Worm (Caenorhabditis elegans) whole organism, L2 larva: ENCODE results near the gene T16H12.3.

Experiments
- C34F6.9 ChIP-seq: fragments of 150-350 bp; optimal IDR thresholded peaks from 2 replicates; lab custom pipeline; 2014; ENCODE audit warnings: missing biosample characterization, missing genetic modification characterization
- Y55F3AM.14 ChIP-seq: fragments of 200-800 bp; sonication (Bioruptor generic); optimal IDR thresholded peaks from 2 replicates; lab custom pipeline; 2018; ENCODE audit warnings: mild to moderate bottlenecking, missing genetic modification characterization, missing compliant biosample characterization
- aly-2 ChIP-seq: fragments of 150-350 bp; optimal IDR thresholded peaks from 2 replicates; lab custom pipeline; 2014; ENCODE audit warnings: missing biosample characterization, missing genetic modification characterization
- blmp-1 ChIP-seq: sonication (generic microtip); optimal IDR thresholded peaks from 2 replicates; lab custom pipeline; 2017; ENCODE audit warnings: missing genetic modification characterization, mild to moderate bottlenecking, missing compliant biosample characterization, antibody characterized with exemption, moderate library complexity; ENCODE audit not compliant: insufficient read depth
- ceh-16 ChIP-seq: fragments of 150-350 bp; optimal IDR thresholded peaks from 2 replicates; lab custom pipeline; 2014; ENCODE audit warnings: missing biosample characterization, missing genetic modification characterization
- ceh-82 ChIP-seq: fragments of 150-350 bp; optimal IDR thresholded peaks from 2 replicates; lab custom pipeline; 2014; ENCODE audit warnings: missing biosample characterization, missing genetic modification characterization
- dmd-4 ChIP-seq: sonication (generic microtip); optimal IDR thresholded peaks from 2 replicates; lab custom pipeline; 2017; ENCODE audit warnings: missing biosample characterization, missing genetic modification characterization
- egl-27 ChIP-seq: sonication (generic microtip); optimal IDR thresholded peaks from 3 replicates; lab custom pipeline; 2017; ENCODE audit warnings: missing biosample characterization, missing genetic modification reagents, missing genetic modification characterization
- elt-1 ChIP-seq: fragments of 150-350 bp; optimal IDR thresholded peaks from 2 replicates; lab custom pipeline; 2014; ENCODE audit warnings: missing biosample characterization, missing genetic modification characterization
- fos-1 ChIP-seq: fragments of 150-350 bp; optimal IDR thresholded peaks from 2 replicates; lab custom pipeline; 2014; ENCODE audit warnings: missing biosample characterization, missing genetic modification characterization
- lin-11 ChIP-seq: fragments of 150-350 bp; sonication (generic microtip); optimal IDR thresholded peaks from 2 replicates; lab custom pipeline; 2014; ENCODE audit warnings: missing biosample characterization, missing genetic modification characterization, inconsistent platforms, mixed read lengths
- lsy-2 ChIP-seq, 2 experiments: fragments of 150-350 bp in 1 of 2; sonication (generic microtip) in 1 of 2; optimal IDR thresholded peaks; 2 replicates each; lab custom pipeline; 2014 to 2017; ENCODE audit warnings: missing biosample characterization in 2 of 2, missing genetic modification characterization in 2 of 2
- mab-5 ChIP-seq: fragments of 150-350 bp; optimal IDR thresholded peaks from 2 replicates; lab custom pipeline; 2014; ENCODE audit warnings: missing biosample characterization, missing genetic modification characterization
- mbf-1 ChIP-seq: sonication (generic microtip); optimal IDR thresholded peaks from 2 replicates; lab custom pipeline; 2017; ENCODE audit warnings: missing biosample characterization, missing genetic modification characterization
- mdl-1 ChIP-seq, 2 experiments: fragments of 150-350 bp in 1 of 2; sonication (generic microtip) in 1 of 2; optimal IDR thresholded peaks; 2 replicates each; lab custom pipeline; 2017; ENCODE audit warnings: missing biosample characterization in 2 of 2, missing genetic modification characterization in 2 of 2
- nhr-10 ChIP-seq: sonication (generic microtip); optimal IDR thresholded peaks from 2 replicates; lab custom pipeline; 2017; ENCODE audit warnings: missing biosample characterization, missing genetic modification characterization
- nhr-11 ChIP-seq: fragments of 150-350 bp; optimal IDR thresholded peaks from 2 replicates; lab custom pipeline; 2014; ENCODE audit warnings: missing biosample characterization, missing genetic modification characterization
- nhr-12 ChIP-seq: fragments of 150-350 bp; optimal IDR thresholded peaks from 2 replicates; lab custom pipeline; 2014; ENCODE audit warnings: missing biosample characterization, missing genetic modification characterization
- nhr-21 ChIP-seq: fragments of 150-350 bp; optimal IDR thresholded peaks from 2 replicates; lab custom pipeline; 2014; ENCODE audit warnings: missing biosample characterization, missing genetic modification characterization
- nhr-23 ChIP-seq: fragments of 150-350 bp; optimal IDR thresholded peaks from 2 replicates; lab custom pipeline; 2014; ENCODE audit warnings: missing biosample characterization, missing genetic modification reagents, missing genetic modification characterization
- nhr-237 ChIP-seq: fragments of 150-350 bp; optimal IDR thresholded peaks from 2 replicates; lab custom pipeline; 2014; ENCODE audit warnings: missing biosample characterization, missing genetic modification characterization
- nhr-25 ChIP-seq: fragments of 150-350 bp; sonication (generic microtip); optimal IDR thresholded peaks from 3 replicates; lab custom pipeline; 2014; ENCODE audit warnings: missing biosample characterization, missing genetic modification characterization
- nhr-6 ChIP-seq: fragments of 150-350 bp; optimal IDR thresholded peaks from 2 replicates; lab custom pipeline; 2014; ENCODE audit warnings: missing biosample characterization, missing genetic modification characterization
- peb-1 ChIP-seq: fragments of 150-350 bp; optimal IDR thresholded peaks from 2 replicates; lab custom pipeline; 2014; ENCODE audit warnings: missing biosample characterization, missing genetic modification characterization
- sem-4 ChIP-seq: fragments of 150-350 bp; optimal IDR thresholded peaks from 2 replicates; lab custom pipeline; 2014; ENCODE audit warnings: missing biosample characterization, missing genetic modification reagents, missing genetic modification characterization
- skn-1 ChIP-seq: sonication (generic microtip); optimal IDR thresholded peaks from 2 replicates; lab custom pipeline; 2017; ENCODE audit warnings: missing biosample characterization, missing genetic modification characterization
- sma-3 ChIP-seq: sonication (generic microtip); optimal IDR thresholded peaks from 2 replicates; lab custom pipeline; 2016; ENCODE audit warnings: missing genetic modification reagents, missing genetic modification characterization, missing compliant biosample characterization
- sma-9 ChIP-seq, 2 experiments: fragments of 150-350 bp in 1 of 2; sonication (generic microtip) in 1 of 2; optimal IDR thresholded peaks; 2 replicates each; lab custom pipeline; 2014 to 2016; ENCODE audit warnings: missing genetic modification characterization in 2 of 2, mild to moderate bottlenecking in 1 of 2, missing biosample characterization in 1 of 2, missing compliant biosample characterization in 1 of 2, missing genetic modification reagents in 1 of 2, moderate library complexity in 1 of 2
- snpc-4 ChIP-seq: fragments of 150-350 bp; optimal IDR thresholded peaks from 2 replicates; lab custom pipeline; 2014; ENCODE audit warnings: missing biosample characterization, missing genetic modification characterization
- unc-39 ChIP-seq: fragments of 150-350 bp; optimal IDR thresholded peaks from 2 replicates; lab custom pipeline; 2014; ENCODE audit warnings: missing biosample characterization, missing genetic modification characterization
- ztf-11 ChIP-seq: sonication (generic microtip); optimal IDR thresholded peaks from 2 replicates; lab custom pipeline; 2017; ENCODE audit warnings: missing biosample characterization, missing genetic modification characterization
- ztf-4 ChIP-seq: fragments of 150-350 bp; optimal IDR thresholded peaks from 2 replicates; lab custom pipeline; 2014; ENCODE audit warnings: missing biosample characterization, missing genetic modification characterization

The T16H12.3 gene

DNA sequence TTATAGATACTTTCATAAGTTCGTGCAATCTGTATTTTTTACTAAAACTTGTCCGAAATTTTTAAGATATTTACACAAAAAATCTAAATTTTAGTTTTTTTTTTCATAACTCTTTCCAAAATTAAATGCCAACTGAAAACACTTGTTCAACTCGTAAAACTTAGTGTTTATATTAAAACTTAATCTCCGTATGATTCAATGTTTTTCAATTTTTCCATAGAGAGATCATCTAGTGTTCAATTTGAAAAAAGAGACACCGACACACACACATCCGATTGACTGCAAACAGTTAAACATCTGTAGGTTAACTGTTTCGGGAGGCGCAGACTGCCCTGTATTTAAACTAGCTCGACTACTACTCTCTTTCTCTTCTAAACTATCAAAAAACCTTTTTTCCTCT lies 25.9 kb upstream of the T16H12.3 start, which contains the start of gene T16H12.9:
TSS of gene T16H12.9 (plus strand) at position 301 of the 400 bp plus-strand sequence.
- TF ChIP-seq ztf-4 (tag; lab: Kevin White, UChicago), result no peak
- no peak for TF ChIP-seq nhr-237
- TF ChIP-seq egl-27 (tag; lab: Kevin White, UChicago), result no peak
- TF ChIP-seq sma-9 (GFP tag; optimal IDR thresholded peaks at IDR 0.05; lab: Kevin White, UChicago), result no peak
- no peak for TF ChIP-seq sma-9 (tag; optimal IDR thresholded peaks at IDR 0.05; lab: Kevin White, UChicago)
- TF ChIP-seq snpc-4 (tag; lab: Kevin White, UChicago), result no peak
- no peak for TF ChIP-seq lin-11 (tag; lab: Kevin White, UChicago)
- TF ChIP-seq ceh-16 (tag; lab: Kevin White, UChicago), result no peak
- no peak for TF ChIP-seq aly-2 (tag; lab: Kevin White, UChicago)
- TF ChIP-seq nhr-6 (tag; lab: Kevin White, UChicago), result no peak
- TF ChIP-seq C34F6.9 (tag; lab: Kevin White, UChicago), result no peak
- TF ChIP-seq mbf-1 (tag; lab: Kevin White, UChicago), result no peak
- TF ChIP-seq nhr-12 (tag; lab: Kevin White, UChicago), result no peak
- no peak for TF ChIP-seq fos-1 (tag; lab: Kevin White, UChicago)
- no peak for TF ChIP-seq lsy-2 (tag; optimal IDR thresholded peaks at IDR 0.05; lab: Kevin White, UChicago)
- no peak for TF ChIP-seq nhr-25 (tag; lab: Kevin White, UChicago)
- no peak for TF ChIP-seq nhr-21 (tag; lab: Kevin White, UChicago)
- no peak for TF ChIP-seq ceh-82 (tag; lab: Kevin White, UChicago)

DNA sequence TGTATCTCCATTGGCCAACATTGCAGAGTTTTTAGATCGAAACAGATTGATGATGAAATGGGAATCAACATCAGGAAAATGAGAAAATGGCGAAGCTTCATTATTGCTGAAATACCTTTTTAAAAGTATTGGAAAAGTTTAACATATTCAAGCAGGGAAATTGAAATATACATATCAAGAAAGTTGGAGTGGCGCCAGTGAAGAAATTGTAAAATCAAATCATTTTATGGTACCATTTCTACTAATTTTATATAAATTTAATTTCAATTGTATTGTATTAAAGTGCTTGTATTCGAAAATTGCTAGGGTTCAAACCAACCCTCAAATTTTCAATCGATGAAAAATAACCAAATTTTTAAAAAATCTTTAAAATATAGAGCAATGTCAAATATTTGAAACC lies 23.3 kb upstream of the T16H12.3 start, which contains the start of gene srt-55:
TSS of gene srt-55 (minus strand) at position 101 of the 400 bp plus-strand sequence.
- TF ChIP-seq sma-3 (GFP tag; lab: Kevin White, UChicago), result no peak
- no peak for TF ChIP-seq elt-1 (tag; lab: Kevin White, UChicago)
- no peak for TF ChIP-seq snpc-4 (tag; lab: Kevin White, UChicago)
- TF ChIP-seq aly-2 (tag; lab: Kevin White, UChicago), result no peak
- TF ChIP-seq, all 48 proteins: peak for 0

DNA sequence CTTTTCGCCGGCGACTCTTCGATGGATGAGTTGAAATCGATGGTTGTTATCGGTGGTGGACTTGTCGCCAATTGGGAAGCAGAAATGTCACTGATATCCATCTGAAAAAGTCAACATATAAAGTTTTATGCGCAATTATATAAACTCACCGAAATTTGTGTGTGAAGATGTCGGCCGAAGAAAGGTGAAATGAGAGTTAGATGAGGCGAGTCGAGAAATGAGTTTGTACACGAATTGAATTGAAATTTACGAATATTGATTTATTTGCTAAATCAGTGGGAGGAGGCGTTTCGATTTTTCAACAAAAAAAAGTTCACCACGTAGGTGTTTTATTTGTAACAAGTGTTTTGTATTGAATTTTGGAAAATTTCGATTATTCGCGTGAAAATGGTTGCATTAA lies 18.3 kb upstream of the T16H12.3 start, which contains the start of gene kel-10:
TSS of gene kel-10 (minus strand) at position 101 of the 400 bp plus-strand sequence.
- no peak for TF ChIP-seq nhr-6 (tag; lab: Kevin White, UChicago)
- TF ChIP-seq mab-5 (tag; lab: Kevin White, UChicago), result no peak
- TF ChIP-seq lsy-2 (tag; optimal IDR thresholded peaks at IDR 0.05; lab: Kevin White, UChicago), result no peak
- TF ChIP-seq elt-1 (tag; lab: Kevin White, UChicago), result no peak
- no peak for TF ChIP-seq skn-1 (tag; lab: Kevin White, UChicago)
- TF ChIP-seq nhr-11 (tag; lab: Kevin White, UChicago), result no peak
- no peak for TF ChIP-seq nhr-10 (tag; lab: Kevin White, UChicago)
- no peak for TF ChIP-seq ceh-16 (tag; lab: Kevin White, UChicago)
- no peak for TF ChIP-seq sma-3 (GFP tag; lab: Kevin White, UChicago)
- no peak for TF ChIP-seq nhr-12 (tag; lab: Kevin White, UChicago)
- no peak for TF ChIP-seq Y55F3AM.14
- TF ChIP-seq ztf-4 (tag; lab: Kevin White, UChicago), result no peak
- TF ChIP-seq unc-39, result no peak
- no peak for TF ChIP-seq mdl-1 (tag; optimal IDR thresholded peaks at IDR 0.05; lab: Kevin White, UChicago)
- TF ChIP-seq blmp-1 (tag; lab: Kevin White, UChicago), result no peak
- TF ChIP-seq C34F6.9 (tag; lab: Kevin White, UChicago), result no peak
- TF ChIP-seq ztf-11 (tag; lab: Kevin White, UChicago), result no peak
- no peak for TF ChIP-seq nhr-23 (tag; lab: Kevin White, UChicago)
- TF ChIP-seq nhr-237, result no peak

DNA sequence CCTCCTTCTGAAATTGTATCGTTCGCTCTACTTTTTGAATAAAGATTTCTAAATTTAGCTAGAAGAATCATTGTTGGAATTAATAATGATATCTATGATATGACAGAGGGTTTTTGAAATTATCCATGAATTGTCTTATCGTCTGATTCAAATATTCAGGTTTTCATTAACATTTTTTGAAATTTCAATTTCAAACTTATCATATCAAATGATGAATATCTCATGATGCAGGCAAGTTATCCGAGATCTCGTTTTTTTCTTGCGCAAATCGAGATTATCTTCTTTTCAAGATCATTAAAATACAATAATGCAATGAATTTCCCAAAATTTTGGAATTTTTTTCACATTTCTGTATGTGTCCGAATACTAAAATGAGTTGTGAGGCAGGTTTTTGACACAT lies 14.9 kb upstream of the T16H12.3 start, which contains the start of gene spop-1:
TSS of gene spop-1 (minus strand) at position 101 of the 400 bp plus-strand sequence.
- TF ChIP-seq sem-4 (no peak), mbf-1 (tag; lab: Kevin White, UChicago) (no peak), nhr-6 (tag; lab: Kevin White, UChicago) (no peak), skn-1 (tag; lab: Kevin White, UChicago) (no peak), sma-3 (GFP tag; lab: Kevin White, UChicago) (no peak), ztf-11 (tag; lab: Kevin White, UChicago) (no peak), mab-5 (tag; lab: Kevin White, UChicago) (no peak), peb-1 (tag; lab: Kevin White, UChicago) (no peak), nhr-10 (tag; lab: Kevin White, UChicago) (no peak), dmd-4 (tag; lab: Kevin White, UChicago) (no peak), ceh-82 (tag; lab: Kevin White, UChicago) (no peak), nhr-12 (tag; lab: Kevin White, UChicago) (no peak), nhr-25 (tag; lab: Kevin White, UChicago) (no peak), blmp-1 (tag; lab: Kevin White, UChicago) (no peak), fos-1 (tag; lab: Kevin White, UChicago) (no peak), ceh-16 (tag; lab: Kevin White, UChicago) (no peak)
- TF ChIP-seq, all 48 proteins: peak for 0
